Fruit fly (Drosophila melanogaster) whole organism, adult: Measurements from ENCODE around the gene Mulk.
A peak's percentile ranks its signal among the peaks of the same experiment; 100 is the strongest.

Source experiments
- CG11617 ChIP-seq: fragments of 200-800 bp; sonication (Bioruptor generic); optimal IDR thresholded peaks from 2 replicates; lab custom pipeline; 2017; ENCODE audit warnings: mild to moderate bottlenecking, missing biosample characterization, missing genetic modification reagents, missing genetic modification characterization
- CG12768 ChIP-seq: fragments of 200-800 bp; sonication (Bioruptor generic); optimal IDR thresholded peaks from 2 replicates; lab custom pipeline; 2017; ENCODE audit warnings: missing biosample characterization, missing genetic modification characterization, mild to moderate bottlenecking, moderate library complexity, missing genetic modification reagents
- CG14711 ChIP-seq: fragments of 200-800 bp; sonication (Bioruptor generic); optimal IDR thresholded peaks from 2 replicates; lab custom pipeline; 2018; ENCODE audit warnings: missing biosample characterization, mild to moderate bottlenecking, missing genetic modification characterization, moderate library complexity
- CG1620 ChIP-seq: fragments of 200-800 bp; sonication (Bioruptor generic); optimal IDR thresholded peaks from 2 replicates; lab custom pipeline; 2016; ENCODE audit warnings: missing biosample characterization, missing genetic modification characterization
- CG33017 ChIP-seq: fragments of 200-800 bp; sonication (Bioruptor generic); optimal IDR thresholded peaks from 2 replicates; lab custom pipeline; 2018; ENCODE audit warnings: missing biosample characterization, mild to moderate bottlenecking, missing genetic modification characterization, moderate library complexity
- CG5204 ChIP-seq: fragments of 200-800 bp; sonication (Bioruptor generic); optimal IDR thresholded peaks from 2 replicates; lab custom pipeline; 2016; ENCODE audit warnings: missing biosample characterization, missing genetic modification characterization
- CG7045 ChIP-seq: fragments of 200-800 bp; sonication (Bioruptor generic); optimal IDR thresholded peaks from 2 replicates; lab custom pipeline; 2017; ENCODE audit warnings: missing biosample characterization, mild to moderate bottlenecking, missing genetic modification characterization
- CG7101 ChIP-seq: fragments of 200-800 bp; sonication (Bioruptor generic); optimal IDR thresholded peaks from 2 replicates; lab custom pipeline; 2018; ENCODE audit warnings: missing biosample characterization, mild to moderate bottlenecking, missing genetic modification characterization, moderate library complexity
- Clk ChIP-seq: fragments of 200-800 bp; sonication (Bioruptor generic); optimal IDR thresholded peaks from 2 replicates; lab custom pipeline; 2017; ENCODE audit warnings: missing biosample characterization, missing genetic modification characterization
- Crg-1 ChIP-seq: fragments of 200-800 bp; sonication (Bioruptor generic); optimal IDR thresholded peaks from 2 replicates; lab custom pipeline; 2016; ENCODE audit warnings: missing biosample characterization, missing genetic modification characterization
- Hr96 ChIP-seq: fragments of 200-800 bp; sonication (Bioruptor generic); optimal IDR thresholded peaks from 2 replicates; lab custom pipeline; 2016; ENCODE audit warnings: missing biosample characterization, missing genetic modification characterization
- Mnt ChIP-seq: fragments of 200-800 bp; sonication (Bioruptor generic); optimal IDR thresholded peaks from 2 replicates; lab custom pipeline; 2016; ENCODE audit warnings: missing biosample characterization, mild to moderate bottlenecking, missing genetic modification characterization
- bab1 ChIP-seq: fragments of 200-800 bp; sonication (Bioruptor generic); optimal IDR thresholded peaks from 3 replicates; lab custom pipeline; 2019; ENCODE audit warnings: missing biosample characterization, mild to moderate bottlenecking, missing genetic modification characterization, moderate library complexity
- cic ChIP-seq: fragments of 200-800 bp; sonication (Bioruptor generic); optimal IDR thresholded peaks from 2 replicates; lab custom pipeline; 2017; ENCODE audit warnings: missing biosample characterization, mild to moderate bottlenecking, missing genetic modification characterization, moderate library complexity
- cnc ChIP-seq, 2 experiments: fragments of >200 bp; optimal IDR thresholded peaks; 2 replicates each; lab custom pipeline; 2017
- kay ChIP-seq: fragments of 200-800 bp; sonication (Bioruptor generic); peaks from one replicate; lab custom pipeline; 2016; ENCODE audit warnings: missing biosample characterization, missing genetic modification characterization, borderline replicate concordance
- ovo ChIP-seq: fragments of 200-800 bp; sonication (Bioruptor generic); optimal IDR thresholded peaks from 2 replicates; lab custom pipeline; 2016; ENCODE audit warnings: missing biosample characterization, missing genetic modification characterization
- pad ChIP-seq: fragments of 200-800 bp; sonication (Bioruptor generic); optimal IDR thresholded peaks from 3 replicates; lab custom pipeline; 2017; ENCODE audit warnings: missing biosample characterization, missing genetic modification characterization, mild to moderate bottlenecking, moderate library complexity, missing genetic modification reagents
- tj ChIP-seq: fragments of 200-800 bp; sonication (Bioruptor generic); optimal IDR thresholded peaks from 3 replicates; lab custom pipeline; 2017; ENCODE audit warnings: missing biosample characterization, mild to moderate bottlenecking, missing genetic modification characterization, moderate library complexity
- toe ChIP-seq: fragments of 200-800 bp; sonication (Bioruptor generic); optimal IDR thresholded peaks from 2 replicates; lab custom pipeline; 2016; ENCODE audit warnings: missing biosample characterization, missing genetic modification characterization

Mulk gene

DNA sequence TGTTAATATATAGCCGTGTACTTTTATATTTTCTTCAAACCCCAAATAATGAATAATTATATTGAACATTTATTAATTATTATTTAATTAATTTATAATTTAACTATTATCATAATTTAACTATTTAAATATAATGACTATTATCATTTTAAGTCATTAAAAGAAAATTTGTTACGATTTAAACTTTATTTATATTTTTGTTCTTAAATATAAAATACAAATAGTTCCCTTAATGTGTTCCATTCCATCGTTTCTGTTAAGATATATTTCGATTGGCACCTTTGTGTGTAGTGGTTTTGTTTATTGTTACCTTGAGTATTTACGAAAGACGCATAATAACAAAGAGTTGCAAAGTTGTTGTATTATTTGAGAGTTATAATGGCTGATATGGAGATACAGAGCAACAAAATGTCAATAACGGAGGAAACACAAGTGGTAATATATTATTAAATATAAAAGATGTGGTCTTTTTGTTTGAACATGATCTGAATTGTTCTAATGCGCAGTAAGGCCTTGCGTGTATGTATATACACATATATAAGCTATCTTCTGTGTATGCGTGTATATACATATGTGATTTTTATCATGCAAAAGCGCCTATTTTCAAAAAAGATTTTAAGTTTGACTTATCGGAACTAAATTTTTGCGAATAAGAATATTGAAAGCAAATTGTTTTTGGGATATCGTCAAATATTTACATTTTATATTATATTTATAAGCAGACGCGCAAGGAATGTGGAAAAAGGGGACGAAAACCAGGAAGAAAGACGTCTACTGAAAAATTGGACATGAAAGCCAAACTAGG lies 5.8 kb upstream of the Mulk start, which contains the start of gene REPTOR-BP:
TSS of gene REPTOR-BP (plus strand) at position 296 of the 805 bp plus-strand sequence.
- no peak for TF ChIP-seq CG12768 (GFP tag; lab: Kevin White, UChicago)
- no peak for TF ChIP-seq pad (GFP tag; lab: Kevin White, UChicago)
- peak; percentile 75 for TF ChIP-seq kay (GFP tag; lab: Kevin White, UChicago)
- peak; percentile 20 for TF ChIP-seq CG14711 (tag; lab: Kevin White, UChicago)
- no peak for TF ChIP-seq CG11617
- TF ChIP-seq Mnt (GFP tag; lab: Kevin White, UChicago), result no peak
- no peak for TF ChIP-seq tj (GFP tag; lab: Kevin White, UChicago)
- TF ChIP-seq CG33017 (tag; lab: Kevin White, UChicago), result no peak
- TF ChIP-seq bab1 (GFP tag; lab: Kevin White, UChicago), result peak; percentile 46
- TF ChIP-seq Clk (GFP tag; lab: Kevin White, UChicago), result no peak

DNA sequence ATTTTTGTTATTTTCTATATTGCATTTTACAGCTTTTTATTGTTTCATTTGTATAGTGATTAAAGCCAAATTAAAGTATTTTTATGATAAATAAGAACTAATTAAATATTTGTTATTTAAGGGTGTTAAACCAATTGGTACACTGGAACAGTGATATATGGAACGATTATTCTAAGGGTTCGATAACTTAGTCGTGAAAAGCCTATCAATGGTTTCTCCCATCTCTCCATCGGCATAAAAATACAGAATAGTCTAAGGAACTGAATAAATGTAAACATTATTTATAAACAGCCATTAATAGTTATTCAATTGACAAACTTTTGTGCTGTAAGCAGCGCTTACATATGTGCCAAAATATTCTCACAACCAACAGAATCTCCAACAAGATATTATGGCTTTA lies 4.7 kb upstream of the Mulk start, which contains the start of gene Mob3:
TSS of gene Mob3 (plus strand) at position 208 of the 400 bp plus-strand sequence.
- peak; percentile 41 for TF ChIP-seq kay (GFP tag; lab: Kevin White, UChicago)
- no peak for TF ChIP-seq CG33017 (tag; lab: Kevin White, UChicago)
- TF ChIP-seq CG14711 (tag; lab: Kevin White, UChicago), result peak; percentile 37
- peak; percentile 28 for TF ChIP-seq CG7101

- TF ChIP-seq Crg-1 (GFP tag; lab: Kevin White, UChicago) (no peak), Mnt (GFP tag; lab: Kevin White, UChicago) (no peak), CG14711 (tag; lab: Kevin White, UChicago) (no peak), bab1 (GFP tag; lab: Kevin White, UChicago) (no peak), tj (GFP tag; lab: Kevin White, UChicago) (no peak), toe (GFP tag; lab: Kevin White, UChicago) (no peak), CG7101 (no peak), Clk (GFP tag; lab: Kevin White, UChicago) (no peak), CG7045 (no peak), ovo (GFP tag; lab: Kevin White, UChicago) (no peak), pad (GFP tag; lab: Kevin White, UChicago) (no peak), cnc (optimal IDR thresholded peaks at IDR 0.05; lab: Kevin White, UChicago) (no peak), cic (GFP tag; lab: Kevin White, UChicago) (no peak), CG33017 (tag; lab: Kevin White, UChicago) (no peak), CG11617 (no peak), CG5204 (GFP tag; lab: Kevin White, UChicago) (no peak), Hr96 (GFP tag; lab: Kevin White, UChicago) (no peak), kay (GFP tag; lab: Kevin White, UChicago) (no peak), CG12768 (GFP tag; lab: Kevin White, UChicago) (no peak)
Observed at dm6 chr2L:10266511-10266910, 3.3 kb upstream of the Mulk start, which contains the start of gene CG4953. Gene CG4953, plus strand, starts transcription at chr2L:10266703.

dm6 chr2L:10268688-10269087 lies 1.2 kb upstream of the Mulk start, which contains the start of gene CG4957:
Gene CG4957, plus strand, starts transcription at chr2L:10268872.
- TF ChIP-seq kay (GFP tag; lab: Kevin White, UChicago) (no peak), CG12768 (GFP tag; lab: Kevin White, UChicago) (no peak), Crg-1 (GFP tag; lab: Kevin White, UChicago) (no peak), CG7101 (no peak), Clk (GFP tag; lab: Kevin White, UChicago) (no peak), CG1620 (GFP tag; lab: Kevin White, UChicago) (no peak), toe (GFP tag; lab: Kevin White, UChicago) (no peak), tj (GFP tag; lab: Kevin White, UChicago) (no peak), Mnt (GFP tag; lab: Kevin White, UChicago) (no peak), pad (GFP tag; lab: Kevin White, UChicago) (no peak), Hr96 (GFP tag; lab: Kevin White, UChicago) (no peak), ovo (GFP tag; lab: Kevin White, UChicago) (no peak), CG7045 (no peak)

DNA sequence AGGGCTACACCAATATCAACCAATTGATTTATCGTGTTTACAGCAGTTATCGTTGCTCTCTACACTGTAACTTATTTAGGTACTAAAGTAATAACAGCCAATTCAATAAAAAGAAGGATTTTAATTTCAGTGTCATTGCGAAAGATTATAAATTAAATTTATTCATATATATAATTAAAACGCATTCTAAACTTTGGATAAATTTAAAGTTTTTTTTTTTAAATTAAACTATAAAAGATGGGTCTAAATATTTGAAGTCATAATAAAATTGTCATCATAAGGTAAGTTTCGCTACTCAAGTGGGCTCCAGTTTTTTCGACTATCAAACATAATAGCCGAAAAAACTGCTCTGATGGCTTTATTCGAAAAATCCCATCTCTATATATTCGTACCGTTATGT lies 2.4 kb downstream of the Mulk start, which contains the start of gene trk:
TSS of gene trk (minus strand) at position 101 of the 400 bp plus-strand sequence.
- TF ChIP-seq Mnt (GFP tag; lab: Kevin White, UChicago) (no peak), bab1 (GFP tag; lab: Kevin White, UChicago) (no peak), cnc (optimal IDR thresholded peaks at IDR 0.05; lab: Kevin White, UChicago) (no peak), ovo (GFP tag; lab: Kevin White, UChicago) (no peak)

DNA sequence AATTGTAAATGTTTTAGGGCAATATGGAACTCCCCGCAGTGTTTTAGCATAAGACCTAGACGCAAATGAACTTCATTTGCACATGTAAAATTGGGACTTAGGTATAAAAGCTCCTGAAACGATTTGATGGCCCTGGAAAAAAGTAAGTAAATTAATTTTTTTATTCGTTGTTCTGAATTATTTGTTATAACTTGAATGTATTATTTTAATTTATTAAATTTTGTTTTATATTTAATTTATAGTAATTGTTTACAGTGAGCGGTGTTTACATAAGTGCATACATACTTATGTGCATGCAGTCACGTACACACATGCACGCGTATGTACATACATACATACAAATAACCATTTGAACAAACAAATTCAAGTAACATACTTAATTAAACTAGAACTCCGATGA lies 6.6 kb downstream of the Mulk start:
- TF ChIP-seq Clk (GFP tag; lab: Kevin White, UChicago) (no peak), CG14711 (tag; lab: Kevin White, UChicago) (peak; percentile 64), pad (GFP tag; lab: Kevin White, UChicago) (no peak), bab1 (GFP tag; lab: Kevin White, UChicago) (peak; percentile 63), CG7101 (peak; percentile 15), Hr96 (GFP tag; lab: Kevin White, UChicago) (no peak), cnc (optimal IDR thresholded peaks at IDR 0.05; lab: Kevin White, UChicago) (no peak), CG12768 (GFP tag; lab: Kevin White, UChicago) (peak; percentile 29), tj (GFP tag; lab: Kevin White, UChicago) (peak; percentile 25), CG1620 (GFP tag; lab: Kevin White, UChicago) (no peak), toe (GFP tag; lab: Kevin White, UChicago) (no peak), cic (GFP tag; lab: Kevin White, UChicago) (no peak), ovo (GFP tag; lab: Kevin White, UChicago) (no peak), CG33017 (tag; lab: Kevin White, UChicago) (no peak), Mnt (GFP tag; lab: Kevin White, UChicago) (no peak), Crg-1 (GFP tag; lab: Kevin White, UChicago) (no peak), CG5204 (GFP tag; lab: Kevin White, UChicago) (no peak), CG11617 (peak; percentile 50), kay (GFP tag; lab: Kevin White, UChicago) (peak; percentile 45), CG7045 (peak; percentile 68)
